Fruit fly (Drosophila melanogaster) whole organism, adult: ENCODE data around the gene CG13358.

Source experiments
- CG11617 ChIP-seq: fragments of 200-800 bp; sonication (Bioruptor generic); optimal IDR thresholded peaks from 2 replicates; lab custom pipeline; 2017; ENCODE audit warnings: mild to moderate bottlenecking, missing biosample characterization, missing genetic modification reagents, missing genetic modification characterization
- CG12768 ChIP-seq: fragments of 200-800 bp; sonication (Bioruptor generic); optimal IDR thresholded peaks from 2 replicates; lab custom pipeline; 2017; ENCODE audit warnings: missing biosample characterization, missing genetic modification characterization, mild to moderate bottlenecking, moderate library complexity, missing genetic modification reagents
- CG14711 ChIP-seq: fragments of 200-800 bp; sonication (Bioruptor generic); optimal IDR thresholded peaks from 2 replicates; lab custom pipeline; 2018; ENCODE audit warnings: missing biosample characterization, mild to moderate bottlenecking, missing genetic modification characterization, moderate library complexity
- CG7101 ChIP-seq: fragments of 200-800 bp; sonication (Bioruptor generic); optimal IDR thresholded peaks from 2 replicates; lab custom pipeline; 2018; ENCODE audit warnings: missing biosample characterization, mild to moderate bottlenecking, missing genetic modification characterization, moderate library complexity
- Clk ChIP-seq: fragments of 200-800 bp; sonication (Bioruptor generic); optimal IDR thresholded peaks from 2 replicates; lab custom pipeline; 2017; ENCODE audit warnings: missing biosample characterization, missing genetic modification characterization
- Crg-1 ChIP-seq: fragments of 200-800 bp; sonication (Bioruptor generic); optimal IDR thresholded peaks from 2 replicates; lab custom pipeline; 2016; ENCODE audit warnings: missing biosample characterization, missing genetic modification characterization
- Hr96 ChIP-seq: fragments of 200-800 bp; sonication (Bioruptor generic); optimal IDR thresholded peaks from 2 replicates; lab custom pipeline; 2016; ENCODE audit warnings: missing biosample characterization, missing genetic modification characterization
- Mnt ChIP-seq: fragments of 200-800 bp; sonication (Bioruptor generic); optimal IDR thresholded peaks from 2 replicates; lab custom pipeline; 2016; ENCODE audit warnings: missing biosample characterization, mild to moderate bottlenecking, missing genetic modification characterization
- cic ChIP-seq: fragments of 200-800 bp; sonication (Bioruptor generic); optimal IDR thresholded peaks from 2 replicates; lab custom pipeline; 2017; ENCODE audit warnings: missing biosample characterization, mild to moderate bottlenecking, missing genetic modification characterization, moderate library complexity
- cnc ChIP-seq, 2 experiments: fragments of >200 bp; optimal IDR thresholded peaks; 2 replicates each; lab custom pipeline; 2017
- kay ChIP-seq: fragments of 200-800 bp; sonication (Bioruptor generic); peaks from one replicate; lab custom pipeline; 2016; ENCODE audit warnings: missing biosample characterization, missing genetic modification characterization, borderline replicate concordance
- ovo ChIP-seq: fragments of 200-800 bp; sonication (Bioruptor generic); optimal IDR thresholded peaks from 2 replicates; lab custom pipeline; 2016; ENCODE audit warnings: missing biosample characterization, missing genetic modification characterization
- pad ChIP-seq: fragments of 200-800 bp; sonication (Bioruptor generic); optimal IDR thresholded peaks from 3 replicates; lab custom pipeline; 2017; ENCODE audit warnings: missing biosample characterization, missing genetic modification characterization, mild to moderate bottlenecking, moderate library complexity, missing genetic modification reagents
- tj ChIP-seq: fragments of 200-800 bp; sonication (Bioruptor generic); optimal IDR thresholded peaks from 3 replicates; lab custom pipeline; 2017; ENCODE audit warnings: missing biosample characterization, mild to moderate bottlenecking, missing genetic modification characterization, moderate library complexity

- TF ChIP-seq CG7101 (tag; lab: Kevin White, UChicago): no peak
- no peak for TF ChIP-seq tj (GFP tag; lab: Kevin White, UChicago)
- TF ChIP-seq cnc (optimal IDR thresholded peaks at IDR 0.05; lab: Kevin White, UChicago): no peak
- TF ChIP-seq Mnt (GFP tag; lab: Kevin White, UChicago): no peak
- TF ChIP-seq Hr96 (GFP tag; lab: Kevin White, UChicago): no peak
- TF ChIP-seq pad (GFP tag; lab: Kevin White, UChicago): no peak
- peak; percentile 8 for TF ChIP-seq CG12768
- TF ChIP-seq Clk (GFP tag; lab: Kevin White, UChicago): no peak
- no peak for TF ChIP-seq ovo
- TF ChIP-seq CG14711 (tag; lab: Kevin White, UChicago): no peak
- no peak for TF ChIP-seq cic (GFP tag; lab: Kevin White, UChicago)
- TF ChIP-seq Crg-1: no peak
- TF ChIP-seq kay: no peak
- no peak for TF ChIP-seq CG11617 (GFP tag; lab: Kevin White, UChicago)
Measured at dm6 chrX:762047-762446, 42.7 kb downstream of the CG13358 start.
